Worm (Caenorhabditis elegans) whole organism, L3 larva: ENCODE results near the gene F32E10.5.

Source experiments
- aly-2 ChIP-seq: fragments of 150-350 bp; optimal IDR thresholded peaks from 2 replicates; lab custom pipeline; 2014; ENCODE audit warnings: missing biosample characterization, missing genetic modification characterization
- ama-1 ChIP-seq: fragments of 150-350 bp; optimal IDR thresholded peaks from 2 replicates; lab custom pipeline; 2018
- ceh-16 ChIP-seq: sonication (generic microtip); optimal IDR thresholded peaks from 2 replicates; lab custom pipeline; 2017; ENCODE audit warnings: missing biosample characterization, missing genetic modification characterization
- ceh-28 ChIP-seq: fragments of 150-350 bp; optimal IDR thresholded peaks from 2 replicates; lab custom pipeline; 2014; ENCODE audit warnings: missing biosample characterization, missing genetic modification reagents, missing genetic modification characterization
- daf-12 ChIP-seq: fragments of 150-350 bp; optimal IDR thresholded peaks from 2 replicates; lab custom pipeline; 2014; ENCODE audit warnings: missing biosample characterization, missing genetic modification reagents, missing genetic modification characterization
- egl-27 ChIP-seq: sonication (generic microtip); optimal IDR thresholded peaks from 4 replicates; lab custom pipeline; 2017; ENCODE audit warnings: missing biosample characterization, missing genetic modification reagents, missing genetic modification characterization
- egl-5 ChIP-seq: fragments of 150-350 bp; optimal IDR thresholded peaks from 2 replicates; lab custom pipeline; 2017; ENCODE audit warnings: missing biosample characterization, missing genetic modification reagents, missing genetic modification characterization, inconsistent platforms
- elt-3 ChIP-seq, 3 experiments: fragments of 150-350 bp in 1 of 3; sonication (generic microtip) in 2 of 3; optimal IDR thresholded peaks; 2 replicates in 2 of 3; 4 replicates in 1 of 3; lab custom pipeline; 2014 to 2017; ENCODE audit warnings: missing biosample characterization in 3 of 3, missing genetic modification characterization in 3 of 3
- eor-1 ChIP-seq, 2 experiments: fragments of 150-350 bp; optimal IDR thresholded peaks; 2 replicates each; lab custom pipeline; 2014 to 2018; ENCODE audit warnings: missing biosample characterization in 2 of 2, missing genetic modification characterization in 2 of 2
- fkh-10 ChIP-seq: sonication (generic microtip); optimal IDR thresholded peaks from 2 replicates; lab custom pipeline; 2017; ENCODE audit warnings: missing biosample characterization, missing genetic modification reagents, missing genetic modification characterization
- fkh-2 ChIP-seq: fragments of 150-350 bp; optimal IDR thresholded peaks from 2 replicates; lab custom pipeline; 2014; ENCODE audit warnings: missing biosample characterization, missing genetic modification reagents, missing genetic modification characterization
- hmg-11 ChIP-seq: sonication (generic microtip); optimal IDR thresholded peaks from 2 replicates; lab custom pipeline; 2016; ENCODE audit warnings: missing genetic modification characterization, missing compliant biosample characterization
- jun-1 ChIP-seq: fragments of 150-350 bp; optimal IDR thresholded peaks from 2 replicates; lab custom pipeline; 2014; ENCODE audit warnings: missing biosample characterization, missing genetic modification reagents, missing genetic modification characterization
- lin-39 ChIP-seq: fragments of 150-350 bp; optimal IDR thresholded peaks from 2 replicates; lab custom pipeline; 2018; ENCODE audit warnings: missing biosample characterization, missing genetic modification reagents, missing genetic modification characterization
- mdl-1 ChIP-seq: fragments of 150-350 bp; optimal IDR thresholded peaks from 2 replicates; lab custom pipeline; 2014; ENCODE audit warnings: missing biosample characterization, missing genetic modification characterization
- mml-1 ChIP-seq: fragments of 150-350 bp; sonication (generic microtip); optimal IDR thresholded peaks from 3 replicates; lab custom pipeline; 2014; ENCODE audit warnings: missing biosample characterization, missing genetic modification characterization
- nhr-11 ChIP-seq: fragments of 150-350 bp; optimal IDR thresholded peaks from 2 replicates; lab custom pipeline; 2014; ENCODE audit warnings: missing biosample characterization, missing genetic modification characterization
- nhr-23 ChIP-seq: fragments of 150-350 bp; optimal IDR thresholded peaks from 2 replicates; lab custom pipeline; 2014; ENCODE audit warnings: missing biosample characterization, missing genetic modification reagents, missing genetic modification characterization
- nhr-237 ChIP-seq: fragments of 150-350 bp; optimal IDR thresholded peaks from 2 replicates; lab custom pipeline; 2014; ENCODE audit warnings: missing biosample characterization, missing genetic modification characterization
- nhr-28 ChIP-seq: fragments of 150-350 bp; optimal IDR thresholded peaks from 2 replicates; lab custom pipeline; 2014; ENCODE audit warnings: missing biosample characterization, missing genetic modification characterization
- nhr-43 ChIP-seq: sonication (generic microtip); optimal IDR thresholded peaks from 2 replicates; lab custom pipeline; 2016; ENCODE audit warnings: mild to moderate bottlenecking, missing genetic modification characterization, missing compliant biosample characterization; ENCODE audit not compliant: poor library complexity, severe bottlenecking
- nhr-67 ChIP-seq: fragments of 150-350 bp; optimal IDR thresholded peaks from 2 replicates; lab custom pipeline; 2014; ENCODE audit warnings: missing biosample characterization, missing genetic modification characterization
- nhr-76 ChIP-seq: fragments of 150-350 bp; sonication (generic microtip); optimal IDR thresholded peaks from 5 replicates; lab custom pipeline; 2014; ENCODE audit warnings: missing biosample characterization, missing genetic modification characterization
- nhr-77 ChIP-seq: fragments of 150-350 bp; optimal IDR thresholded peaks from 2 replicates; lab custom pipeline; 2014; ENCODE audit warnings: missing biosample characterization, missing genetic modification characterization
- pha-4 ChIP-seq: fragments of 150-350 bp; optimal IDR thresholded peaks from 2 replicates; lab custom pipeline; 2014; ENCODE audit warnings: missing biosample characterization, missing genetic modification reagents, missing genetic modification characterization
- pqm-1 ChIP-seq: fragments of 150-350 bp; optimal IDR thresholded peaks from 2 replicates; lab custom pipeline; 2017; ENCODE audit warnings: missing biosample characterization, missing genetic modification characterization, inconsistent platforms
- sea-2 ChIP-seq: fragments of 150-350 bp; sonication (generic microtip); optimal IDR thresholded peaks from 4 replicates; lab custom pipeline; 2014; ENCODE audit warnings: missing biosample characterization, missing genetic modification reagents, missing genetic modification characterization
- snpc-4 ChIP-seq: fragments of 150-350 bp; optimal IDR thresholded peaks from 2 replicates; lab custom pipeline; 2014; ENCODE audit warnings: missing biosample characterization, missing genetic modification characterization
- unc-39 ChIP-seq: sonication (generic microtip); optimal IDR thresholded peaks from 4 replicates; lab custom pipeline; 2017; ENCODE audit warnings: missing biosample characterization, missing genetic modification characterization
- unc-62 ChIP-seq: fragments of 150-350 bp; sonication (generic microtip); optimal IDR thresholded peaks from 4 replicates; lab custom pipeline; 2014; ENCODE audit warnings: missing biosample characterization, missing genetic modification reagents, missing genetic modification characterization
- zag-1 ChIP-seq: fragments of 150-350 bp; optimal IDR thresholded peaks from 2 replicates; lab custom pipeline; 2014; ENCODE audit warnings: missing biosample characterization, missing genetic modification characterization
- ztf-11 ChIP-seq: fragments of 150-350 bp; optimal IDR thresholded peaks from 2 replicates; lab custom pipeline; 2014; ENCODE audit warnings: missing biosample characterization, missing genetic modification characterization
- ztf-4 ChIP-seq: fragments of 150-350 bp; optimal IDR thresholded peaks from 2 replicates; lab custom pipeline; 2014; ENCODE audit warnings: missing biosample characterization, missing genetic modification characterization

F32E10.5 gene

DNA sequence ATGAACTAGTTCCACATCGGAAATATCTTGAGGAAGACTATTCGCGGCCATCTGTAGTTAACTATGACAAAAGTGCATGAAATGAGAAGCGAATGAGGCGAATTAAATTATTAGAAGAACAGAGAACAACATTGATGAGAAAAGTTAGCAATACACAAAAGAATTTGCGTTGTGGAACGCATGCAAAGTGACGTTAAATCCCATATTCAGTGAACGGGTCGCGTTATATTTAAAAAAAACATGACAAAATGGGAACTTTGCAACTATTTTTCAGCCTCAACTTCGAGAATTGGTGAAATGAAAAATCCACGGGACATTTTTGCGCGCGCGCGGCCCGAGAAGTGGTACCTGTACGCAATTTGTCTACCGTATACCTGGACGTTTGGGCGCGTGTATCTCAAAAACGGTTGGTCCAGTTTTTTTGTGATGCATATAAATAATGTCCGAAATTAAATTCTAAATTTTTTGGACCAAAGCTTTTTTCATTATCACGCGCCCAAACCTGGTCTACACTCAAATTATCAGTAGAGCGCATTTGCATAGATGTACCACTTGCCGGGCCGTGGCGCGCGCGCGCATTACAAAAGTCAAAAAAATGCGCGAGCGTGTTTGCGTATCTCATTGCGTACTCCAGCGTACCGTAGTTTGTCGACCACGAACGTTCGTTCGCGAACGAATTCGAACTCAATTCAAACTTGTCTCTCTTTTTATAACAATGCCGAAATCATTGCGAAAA lies 30.2 kb downstream of the F32E10.5 start, which contains the start of the genes cdd-2 and oef-1:
cdd-2 (minus strand) TSS at position 51 of the 736 bp plus-strand sequence.
oef-1 (plus strand) TSS at position 575 of the 736 bp plus-strand sequence.
- no peak for TF ChIP-seq eor-1 (tag; optimal IDR thresholded peaks at IDR 0.05; lab: Kevin White, UChicago)
- no peak for TF ChIP-seq elt-3 (tag; optimal IDR thresholded peaks at IDR 0.05; lab: Kevin White, UChicago)
- TF ChIP-seq ceh-16 (tag; lab: Kevin White, UChicago) = no peak
- TF ChIP-seq pqm-1 (tag; lab: Kevin White, UChicago) = no peak
- TF ChIP-seq unc-39 (tag; lab: Kevin White, UChicago) = no peak
- TF ChIP-seq nhr-23 (tag; lab: Kevin White, UChicago) = no peak
- TF ChIP-seq ztf-4 (tag; lab: Kevin White, UChicago) = no peak
- TF ChIP-seq hmg-11 (tag; lab: Kevin White, UChicago) = no peak
- TF ChIP-seq snpc-4 = no peak
- TF ChIP-seq nhr-237 (tag; lab: Kevin White, UChicago) = no peak
- TF ChIP-seq jun-1 (tag; lab: Kevin White, UChicago) = no peak
- no peak for TF ChIP-seq daf-12 (tag; lab: Kevin White, UChicago)
- TF ChIP-seq egl-27 = no peak

DNA sequence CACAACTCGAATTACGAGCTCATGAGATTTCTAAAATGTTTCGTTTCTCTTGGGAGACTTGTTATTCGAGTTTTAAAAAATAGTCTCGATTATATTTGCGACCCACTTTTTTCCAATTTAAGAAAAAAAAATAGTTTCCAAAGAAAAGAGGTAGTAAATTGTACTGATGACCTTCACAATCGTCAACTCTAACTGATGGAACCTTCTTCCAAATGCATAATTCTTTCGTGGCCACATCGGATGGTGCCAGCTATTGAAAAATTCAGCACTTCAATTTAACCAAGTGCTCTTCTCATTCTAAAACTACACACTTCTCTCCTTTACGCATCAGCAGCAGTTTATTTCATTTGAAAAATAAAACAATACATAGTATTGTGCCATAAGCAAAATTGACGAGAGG lies 34.5 kb downstream of the F32E10.5 start:
- no peak for TF ChIP-seq fkh-10
- TF ChIP-seq nhr-28 (tag; lab: Kevin White, UChicago) = no peak
- TF ChIP-seq pha-4 (tag; lab: Kevin White, UChicago) = no peak
- no peak for TF ChIP-seq nhr-67 (tag; lab: Kevin White, UChicago)
- no peak for TF ChIP-seq egl-27
- TF ChIP-seq nhr-43 (tag; lab: Kevin White, UChicago) = no peak
- TF ChIP-seq ama-1 = no peak
- no peak for TF ChIP-seq ceh-28
- TF ChIP-seq aly-2 (tag; lab: Kevin White, UChicago) = no peak
- TF ChIP-seq ceh-16 (tag; lab: Kevin White, UChicago) = no peak
- TF ChIP-seq mdl-1 (tag; lab: Kevin White, UChicago) = no peak
- TF ChIP-seq egl-5 (tag; lab: Kevin White, UChicago) = no peak

DNA sequence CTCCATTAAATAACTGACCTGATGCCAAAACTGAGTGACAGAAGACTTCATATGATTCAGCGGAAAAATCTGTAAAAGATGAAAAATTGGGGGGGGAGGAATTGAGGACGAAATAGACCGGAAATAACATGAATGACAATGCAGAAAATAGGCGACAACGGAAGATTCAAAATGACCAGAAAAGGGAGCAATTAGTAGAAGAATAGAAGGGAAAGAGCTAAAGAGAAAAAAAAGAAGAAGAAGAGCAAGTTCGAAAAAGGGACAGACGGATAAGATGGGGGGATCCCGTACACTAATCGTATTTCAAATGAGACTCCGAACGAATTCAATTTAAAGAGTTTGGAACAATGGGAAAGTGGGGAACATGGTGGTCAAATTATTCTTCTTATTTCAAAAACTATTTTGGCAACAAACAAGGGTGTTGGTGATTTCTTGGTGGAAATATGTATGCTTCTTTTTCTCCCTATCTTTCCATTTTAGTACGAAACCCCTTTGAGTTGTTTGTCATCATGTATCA lies 35.6 kb downstream of the F32E10.5 start, which contains the start of gene R05G6.10:
R05G6.10 (minus strand) TSS at position 51 of the 517 bp plus-strand sequence.
- no peak for TF ChIP-seq zag-1 (tag; lab: Kevin White, UChicago)
- no peak for TF ChIP-seq ztf-4 (tag; lab: Kevin White, UChicago)
- TF ChIP-seq nhr-77 = no peak
- no peak for TF ChIP-seq sea-2 (GFP tag; lab: Kevin White, UChicago)
- no peak for TF ChIP-seq hmg-11 (tag; lab: Kevin White, UChicago)
- TF ChIP-seq ceh-16 (tag; lab: Kevin White, UChicago) = no peak
- TF ChIP-seq lin-39 (tag; lab: Kevin White, UChicago) = no peak
- TF ChIP-seq pqm-1 (tag; lab: Kevin White, UChicago) = no peak
- no peak for TF ChIP-seq unc-62 (GFP tag; lab: Kevin White, UChicago)
- no peak for TF ChIP-seq nhr-11 (tag; lab: Kevin White, UChicago)
- no peak for TF ChIP-seq mml-1 (tag; lab: Kevin White, UChicago)
- no peak for TF ChIP-seq nhr-76 (tag; lab: Kevin White, UChicago)
- no peak for TF ChIP-seq ztf-11 (tag; lab: Kevin White, UChicago)

DNA sequence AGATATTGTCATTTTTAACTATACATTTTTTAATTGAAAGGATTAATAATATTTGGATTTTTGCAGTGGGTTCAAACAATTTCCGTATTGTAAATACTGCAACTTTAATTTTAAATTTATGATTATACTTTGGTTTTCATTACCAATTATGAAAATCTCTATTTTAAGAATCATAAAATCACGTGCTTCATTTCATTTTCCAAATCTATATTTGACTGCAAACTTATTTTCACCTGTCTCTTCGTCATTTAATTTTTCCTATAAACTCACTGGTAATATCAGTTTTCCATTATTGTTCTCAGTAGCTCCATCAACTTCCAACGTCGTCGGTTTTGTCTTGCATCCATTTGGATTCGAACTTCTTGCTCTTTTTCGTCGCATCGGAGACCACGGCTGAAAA lies 45.8 kb downstream of the F32E10.5 start, which contains the start of gene R05G6.1:
R05G6.1 (plus strand) TSS at position 301 of the 400 bp plus-strand sequence.
- TF ChIP-seq fkh-2 (tag; lab: Kevin White, UChicago) = no peak
- TF ChIP-seq daf-12 (tag; lab: Kevin White, UChicago) = no peak
